Worm (Caenorhabditis elegans) whole organism, L4 larva: ENCODE results near the gene nac-3.

ENCODE experiments used
- T20F7.1 ChIP-seq: fragments of 200-800 bp; sonication (Bioruptor generic); optimal IDR thresholded peaks from 2 replicates; lab custom pipeline; 2018; ENCODE audit warnings: mild to moderate bottlenecking, missing genetic modification characterization, missing compliant biosample characterization
- Y105C5A.15 ChIP-seq: fragments of 200-800 bp; sonication (Bioruptor generic); IDR thresholded peaks from 2 replicates; pipeline ENCODE4 v1.3.6; 2022; ENCODE audit warnings: missing genetic modification characterization, missing compliant biosample characterization
- ZK546.5 ChIP-seq, 2 experiments: sonication (generic microtip); optimal IDR thresholded peaks; 2 replicates each; lab custom pipeline; 2017; ENCODE audit warnings: missing biosample characterization in 2 of 2, missing genetic modification characterization in 2 of 2
- aha-1 ChIP-seq: fragments of 150-350 bp; peaks from one replicate; lab custom pipeline; 2014; ENCODE audit warnings: missing biosample characterization, missing genetic modification characterization
- ama-1 ChIP-seq: fragments of 150-350 bp; optimal IDR thresholded peaks from 2 replicates; lab custom pipeline; 2014; ENCODE audit warnings: inconsistent platforms, mixed read lengths
- arid-1 ChIP-seq: fragments of 200-800 bp; sonication (Bioruptor generic); conservative IDR thresholded peaks from 2 replicates; pipeline ENCODE4 v1.3.6; 2022; ENCODE audit warnings: missing genetic modification reagents, missing genetic modification characterization, missing compliant biosample characterization
- attf-4 ChIP-seq: sonication (generic microtip); optimal IDR thresholded peaks from 3 replicates; lab custom pipeline; 2017; ENCODE audit warnings: missing biosample characterization, missing genetic modification characterization
- ceh-20 ChIP-seq: fragments of 200-800 bp; sonication (Bioruptor generic); IDR thresholded peaks from 2 replicates; pipeline ENCODE4 v1.3.6; 2022; ENCODE audit warnings: missing genetic modification reagents, missing genetic modification characterization, missing compliant biosample characterization
- ceh-28 ChIP-seq: fragments of 150-350 bp; optimal IDR thresholded peaks from 2 replicates; lab custom pipeline; 2014; ENCODE audit warnings: missing biosample characterization, missing genetic modification reagents, missing genetic modification characterization
- ceh-82 ChIP-seq: sonication (generic microtip); optimal IDR thresholded peaks from 2 replicates; lab custom pipeline; 2017; ENCODE audit warnings: missing biosample characterization, missing genetic modification characterization
- ctbp-1 ChIP-seq: fragments of 200-800 bp; sonication (Bioruptor generic); IDR thresholded peaks from 2 replicates; pipeline ENCODE4 v1.3.6; 2022; ENCODE audit warnings: missing genetic modification reagents, missing genetic modification characterization, missing compliant biosample characterization
- daf-16 ChIP-seq, 3 experiments: sonication (generic microtip); optimal IDR thresholded peaks; 2 replicates each; lab custom pipeline; 2016 to 2017; ENCODE audit warnings: missing genetic modification characterization in 3 of 3, missing genetic modification reagents in 3 of 3, mild to moderate bottlenecking in 2 of 3, missing compliant biosample characterization in 2 of 3, missing biosample characterization in 1 of 3, moderate library complexity in 1 of 3
- daf-19 ChIP-seq: fragments of 200-800 bp; sonication (Bioruptor generic); conservative IDR thresholded peaks from 2 replicates; pipeline ENCODE4 v1.3.6; 2022; ENCODE audit warnings: missing genetic modification characterization, missing compliant biosample characterization
- dmd-9 ChIP-seq: fragments of 200-800 bp; sonication (Bioruptor generic); IDR thresholded peaks from 2 replicates; pipeline ENCODE4 v1.3.6; 2022; ENCODE audit warnings: missing genetic modification reagents, missing genetic modification characterization, missing compliant biosample characterization
- dve-1 ChIP-seq: sonication (generic microtip); optimal IDR thresholded peaks from 2 replicates; lab custom pipeline; 2017; ENCODE audit warnings: antibody characterized with exemption, mild to moderate bottlenecking, missing genetic modification characterization, missing compliant biosample characterization; ENCODE audit not compliant: insufficient read depth
- fos-1 ChIP-seq: fragments of 150-350 bp; optimal IDR thresholded peaks from 2 replicates; lab custom pipeline; 2014; ENCODE audit warnings: missing biosample characterization, missing genetic modification characterization
- gei-8 ChIP-seq: fragments of 200-800 bp; sonication (Bioruptor generic); optimal IDR thresholded peaks from 2 replicates; lab custom pipeline; 2018; ENCODE audit warnings: mild to moderate bottlenecking, missing genetic modification characterization, missing compliant biosample characterization
- hlh-11 ChIP-seq: fragments of 200-800 bp; sonication (Bioruptor generic); optimal IDR thresholded peaks from 2 replicates; lab custom pipeline; 2018; ENCODE audit warnings: mild to moderate bottlenecking, missing genetic modification characterization, missing compliant biosample characterization
- hlh-30 ChIP-seq: sonication (generic microtip); optimal IDR thresholded peaks from 2 replicates; lab custom pipeline; 2017; ENCODE audit warnings: antibody characterized with exemption, mild to moderate bottlenecking, missing genetic modification characterization, missing compliant biosample characterization; ENCODE audit not compliant: insufficient read depth
- hmg-1.1 ChIP-seq: fragments of 200-800 bp; sonication (Bioruptor generic); IDR thresholded peaks from 2 replicates; pipeline ENCODE4 v1.3.6; 2022; ENCODE audit warnings: missing genetic modification reagents, missing genetic modification characterization, missing compliant biosample characterization
- jun-1 ChIP-seq: fragments of 150-350 bp; optimal IDR thresholded peaks from 2 replicates; lab custom pipeline; 2014; ENCODE audit warnings: missing biosample characterization, missing genetic modification reagents, missing genetic modification characterization
- lin-1 ChIP-seq: fragments of 200-800 bp; sonication (Bioruptor generic); IDR thresholded peaks from 2 replicates; pipeline ENCODE4 v1.3.6; 2022; ENCODE audit warnings: missing genetic modification reagents, missing genetic modification characterization, missing compliant biosample characterization
- lin-15B ChIP-seq: fragments of 150-350 bp; sonication (generic microtip); optimal IDR thresholded peaks from 3 replicates; lab custom pipeline; 2014; ENCODE audit warnings: missing biosample characterization, missing genetic modification characterization
- lin-38 ChIP-seq: fragments of 200-800 bp; sonication (Bioruptor generic); IDR thresholded peaks from 2 replicates; pipeline ENCODE4 v1.3.6; 2022; ENCODE audit warnings: missing genetic modification reagents, missing genetic modification characterization, missing compliant biosample characterization
- lsy-2 ChIP-seq, 2 experiments: fragments of 150-350 bp in 1 of 2; sonication (generic microtip) in 1 of 2; optimal IDR thresholded peaks; 2 replicates each; lab custom pipeline; 2014 to 2017; ENCODE audit warnings: missing biosample characterization in 2 of 2, missing genetic modification characterization in 2 of 2
- madf-9 ChIP-seq: fragments of 200-800 bp; sonication (Bioruptor generic); conservative IDR thresholded peaks from 2 replicates; pipeline ENCODE4 v1.3.6; 2022; ENCODE audit warnings: missing genetic modification reagents, missing genetic modification characterization, missing compliant biosample characterization
- mxl-2 ChIP-seq: fragments of 200-800 bp; sonication (Bioruptor generic); conservative IDR thresholded peaks from 2 replicates; pipeline ENCODE4 v1.3.6; 2022; ENCODE audit warnings: missing genetic modification reagents, missing genetic modification characterization, missing compliant biosample characterization
- mxl-3 ChIP-seq: fragments of 200-800 bp; sonication (Bioruptor generic); optimal IDR thresholded peaks from 2 replicates; lab custom pipeline; 2018; ENCODE audit warnings: mild to moderate bottlenecking, missing genetic modification characterization, missing compliant biosample characterization
- nhr-10 ChIP-seq: fragments of 150-350 bp; optimal IDR thresholded peaks from 2 replicates; lab custom pipeline; 2014; ENCODE audit warnings: missing biosample characterization, missing genetic modification characterization
- nhr-102 ChIP-seq: sonication (generic microtip); optimal IDR thresholded peaks from 2 replicates; lab custom pipeline; 2016; ENCODE audit warnings: mild to moderate bottlenecking, missing genetic modification characterization, moderate library complexity, missing compliant biosample characterization
- nhr-25 ChIP-seq: sonication (generic microtip); optimal IDR thresholded peaks from 2 replicates; lab custom pipeline; 2017; ENCODE audit warnings: missing genetic modification characterization, mild to moderate bottlenecking, missing compliant biosample characterization, antibody characterized with exemption, moderate library complexity, borderline replicate concordance; ENCODE audit not compliant: insufficient read depth
- nhr-28 ChIP-seq: fragments of 150-350 bp; optimal IDR thresholded peaks from 2 replicates; lab custom pipeline; 2014; ENCODE audit warnings: missing biosample characterization, missing genetic modification characterization
- nhr-41 ChIP-seq: fragments of 200-800 bp; sonication (Bioruptor generic); IDR thresholded peaks from 2 replicates; pipeline ENCODE4 v1.3.6; 2022; ENCODE audit warnings: missing genetic modification reagents, missing genetic modification characterization, missing compliant biosample characterization
- nhr-76 ChIP-seq: fragments of 150-350 bp; optimal IDR thresholded peaks from 2 replicates; lab custom pipeline; 2014; ENCODE audit warnings: missing biosample characterization, missing genetic modification characterization
- pqm-1 ChIP-seq: sonication (generic microtip); optimal IDR thresholded peaks from 2 replicates; lab custom pipeline; 2017; ENCODE audit warnings: missing biosample characterization, missing genetic modification characterization
- rbr-2 ChIP-seq: sonication (generic microtip); optimal IDR thresholded peaks from 2 replicates; lab custom pipeline; 2016; ENCODE audit warnings: missing genotype, missing genetic modification characterization, missing compliant biosample characterization
- spr-3 ChIP-seq: fragments of 200-800 bp; sonication (Bioruptor generic); optimal IDR thresholded peaks from 2 replicates; lab custom pipeline; 2018; ENCODE audit warnings: mild to moderate bottlenecking, missing genetic modification characterization, missing compliant biosample characterization
- tra-1 ChIP-seq: fragments of 200-800 bp; sonication (Bioruptor generic); IDR thresholded peaks from 2 replicates; pipeline ENCODE4 v1.3.6; 2022; ENCODE audit warnings: missing genetic modification reagents, missing genetic modification characterization, missing compliant biosample characterization
- unc-39 ChIP-seq: sonication (generic microtip); optimal IDR thresholded peaks from 2 replicates; lab custom pipeline; 2017; ENCODE audit warnings: missing biosample characterization, missing genetic modification characterization
- unc-62 ChIP-seq, 3 experiments: fragments of 150-350 bp in 1 of 3; sonication (generic microtip); optimal IDR thresholded peaks in 2 of 3; peaks in 1 of 3; 1 replicate in 1 of 3; 2 replicates in 2 of 3; lab custom pipeline; 2014 to 2017; ENCODE audit warnings: missing biosample characterization in 3 of 3, missing genetic modification characterization in 3 of 3, missing genetic modification reagents in 3 of 3, missing genotype in 1 of 3
- vab-7 ChIP-seq: fragments of 200-800 bp; sonication (Bioruptor generic); IDR thresholded peaks from 2 replicates; pipeline ENCODE4 v1.3.6; 2022; ENCODE audit warnings: missing genetic modification reagents, missing genetic modification characterization, missing compliant biosample characterization
- zfp-2 ChIP-seq: sonication (generic microtip); optimal IDR thresholded peaks from 2 replicates; lab custom pipeline; 2016; ENCODE audit warnings: mild to moderate bottlenecking, missing genetic modification characterization, missing compliant biosample characterization
- zfp-3 ChIP-seq: fragments of 200-800 bp; sonication (Bioruptor generic); conservative IDR thresholded peaks from 2 replicates; pipeline ENCODE4 v1.3.6; 2022; ENCODE audit warnings: missing genetic modification reagents, missing genetic modification characterization, missing compliant biosample characterization
- zip-11 ChIP-seq: fragments of 200-800 bp; sonication (Bioruptor generic); IDR thresholded peaks from 2 replicates; pipeline ENCODE4 v1.3.6; 2022; ENCODE audit warnings: missing genetic modification characterization, missing compliant biosample characterization
- zip-2 ChIP-seq: fragments of 150-350 bp; optimal IDR thresholded peaks from 2 replicates; lab custom pipeline; 2014; ENCODE audit warnings: missing biosample characterization, missing genetic modification characterization
- ztf-11 ChIP-seq: fragments of 150-350 bp; optimal IDR thresholded peaks from 2 replicates; lab custom pipeline; 2014; ENCODE audit warnings: missing biosample characterization, missing genetic modification characterization

The nac-3 gene

ce11 chrIII:10126375-10126774 lies 26.2 kb upstream of the nac-3 start (continued):
- TF ChIP-seq aha-1 (tag; lab: Kevin White, UChicago), result peak; percentile 11
- 0 out of 2 replicates have a peak, but pooled peaks have one; percentile 28 for TF ChIP-seq tra-1
- TF ChIP-seq zip-2 (tag; lab: Kevin White, UChicago), result no peak
- no peak for TF ChIP-seq zip-11 (GFP tag; lab: Robert Waterston, UW)
- no peak for TF ChIP-seq hlh-30
- no peak for TF ChIP-seq zfp-2 (tag; lab: Kevin White, UChicago)
- TF ChIP-seq lsy-2 (tag; optimal IDR thresholded peaks at IDR 0.05; lab: Kevin White, UChicago), result peak in 1 of 2 experiments; percentile 23
- no peak for TF ChIP-seq ZK546.5 (tag; optimal IDR thresholded peaks at IDR 0.05; lab: Kevin White, UChicago)
- no peak for TF ChIP-seq fos-1 (tag; lab: Kevin White, UChicago)
- no peak for TF ChIP-seq hmg-1.1
- no peak for TF ChIP-seq nhr-25 (tag; lab: Kevin White, UChicago)
- TF ChIP-seq pqm-1 (tag; lab: Kevin White, UChicago), result no peak
- TF ChIP-seq ceh-82, result no peak
- TF ChIP-seq ceh-28 (tag; lab: Kevin White, UChicago), result no peak
- no peak for TF ChIP-seq ctbp-1 (GFP tag; lab: Robert Waterston, UW)
- no peak for TF ChIP-seq nhr-76 (tag; lab: Kevin White, UChicago)
- no peak for TF ChIP-seq ama-1 (lab: Kevin White, UChicago)
- no peak for TF ChIP-seq zfp-3
- TF ChIP-seq vab-7 (GFP tag; lab: Robert Waterston, UW), result no peak
- no peak for TF ChIP-seq attf-4 (tag; lab: Kevin White, UChicago)
- peak; percentile 33 for TF ChIP-seq nhr-28 (tag; lab: Kevin White, UChicago)
- TF ChIP-seq lin-1 (GFP tag; lab: Robert Waterston, UW), result no peak
- TF ChIP-seq hlh-11 (tag; lab: Kevin White, UChicago), result peak; percentile 10

DNA sequence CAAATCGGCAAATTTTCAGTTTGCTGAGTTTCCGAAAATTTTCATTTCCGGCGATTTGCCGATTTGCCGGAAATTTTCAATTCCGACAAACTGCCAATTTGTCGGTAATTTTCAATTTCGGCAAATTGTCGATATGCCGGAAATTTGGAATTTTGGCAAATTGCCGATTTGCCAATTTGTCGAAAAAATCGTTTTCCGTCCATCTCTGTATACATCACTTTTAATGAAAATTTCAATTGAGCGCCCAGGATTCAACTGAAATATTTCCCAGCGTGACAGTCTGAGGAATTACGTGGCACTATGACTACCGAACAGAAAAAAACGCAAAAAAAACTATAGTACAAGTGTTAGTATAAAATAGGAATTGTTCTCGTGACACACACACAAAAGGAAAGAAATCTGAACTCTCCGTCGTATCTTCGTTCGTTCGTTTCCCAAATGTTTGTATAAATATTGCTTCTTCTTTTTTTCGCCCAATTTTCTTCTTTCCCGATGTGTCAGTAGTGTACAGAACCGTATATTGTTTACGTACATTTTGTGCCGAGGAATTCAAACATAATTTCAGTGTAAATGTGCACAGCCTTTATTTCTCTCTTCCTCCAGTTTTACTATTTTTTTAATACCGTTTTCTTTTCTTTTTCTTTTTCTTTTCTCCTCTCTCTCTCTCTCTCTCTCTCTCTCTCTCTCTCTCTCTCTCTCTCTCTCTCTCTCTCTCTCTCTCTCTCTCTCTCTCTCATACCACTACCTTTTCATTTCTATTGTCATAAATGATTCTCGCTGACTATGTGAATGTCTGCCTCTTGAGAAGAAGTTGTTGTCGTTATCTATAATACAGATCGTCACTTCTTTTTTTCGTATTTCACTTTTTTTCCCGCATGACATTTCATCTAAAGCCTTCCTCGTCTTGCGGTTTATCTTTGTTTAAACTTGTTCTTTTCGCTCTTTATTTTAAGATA lies 19.8 kb upstream of the nac-3 start:
- TF ChIP-seq spr-3 (GFP tag; lab: Kevin White, UChicago) (no peak), unc-39 (tag; lab: Kevin White, UChicago) (no peak), lin-38 (GFP tag; lab: Robert Waterston, UW) (0 out of 2 replicates have a peak, but pooled peaks have one; percentile 8), ZK546.5 (tag; optimal IDR thresholded peaks at IDR 0.05; lab: Kevin White, UChicago) (no peak), fos-1 (tag; lab: Kevin White, UChicago) (no peak), madf-9 (no peak), dve-1 (peak; percentile 90), daf-19 (GFP tag; lab: Robert Waterston, UW) (no peak), ceh-20 (no peak), mxl-3 (GFP tag; lab: Kevin White, UChicago) (peak; percentile 16), nhr-25 (tag; lab: Kevin White, UChicago) (no peak), dmd-9 (no peak), gei-8 (GFP tag; lab: Kevin White, UChicago) (no peak), Y105C5A.15 (GFP tag; lab: Robert Waterston, UW) (no peak), aha-1 (tag; lab: Kevin White, UChicago) (peak; percentile 87), T20F7.1 (peak; percentile 40), nhr-41 (GFP tag; lab: Robert Waterston, UW) (no peak), hlh-11 (tag; lab: Kevin White, UChicago) (peak; percentile 73), lin-1 (GFP tag; lab: Robert Waterston, UW) (no peak), nhr-10 (no peak), ceh-82 (no peak), daf-16 (GFP tag; optimal IDR thresholded peaks at IDR 0.05; lab: Kevin White, UChicago) (no peak), daf-16 (tag; optimal IDR thresholded peaks at IDR 0.05; lab: Kevin White, UChicago) (peak; percentile 65), nhr-28 (tag; lab: Kevin White, UChicago) (peak; percentile 73), ztf-11 (tag; lab: Kevin White, UChicago) (no peak), unc-62 (GFP tag; optimal IDR thresholded peaks at IDR 0.05 in 1 of 2; lab: Kevin White, UChicago) (peak in 1 of 2 experiments; percentile 68), unc-62 (tag; optimal IDR thresholded peaks at IDR 0.05; lab: Kevin White, UChicago) (no peak), nhr-102 (tag; lab: Kevin White, UChicago) (no peak), mxl-2 (no peak), lin-15B (tag; lab: Kevin White, UChicago) (no peak), jun-1 (tag; lab: Kevin White, UChicago) (peak; percentile 17), arid-1 (GFP tag; lab: Robert Waterston, UW) (0 out of 2 replicates have a peak, but pooled peaks have one; percentile 8), rbr-2 (tag; lab: Kevin White, UChicago) (no peak)
